Worm (Caenorhabditis elegans) whole organism, L2 larva: Measurements from ENCODE around the gene F55B11.7.

ENCODE experiments used
- R02D3.7 ChIP-seq: fragments of 150-350 bp; optimal IDR thresholded peaks from 2 replicates; lab custom pipeline; 2014; ENCODE audit warnings: missing biosample characterization, missing genetic modification characterization
- ama-1 ChIP-seq: fragments of 150-350 bp; optimal IDR thresholded peaks from 2 replicates; lab custom pipeline; 2018; ENCODE audit warnings: inconsistent platforms
- ceh-16 ChIP-seq: fragments of 150-350 bp; optimal IDR thresholded peaks from 2 replicates; lab custom pipeline; 2014; ENCODE audit warnings: missing biosample characterization, missing genetic modification characterization
- egl-27 ChIP-seq: sonication (generic microtip); optimal IDR thresholded peaks from 3 replicates; lab custom pipeline; 2017; ENCODE audit warnings: missing biosample characterization, missing genetic modification reagents, missing genetic modification characterization
- fos-1 ChIP-seq: fragments of 150-350 bp; optimal IDR thresholded peaks from 2 replicates; lab custom pipeline; 2014; ENCODE audit warnings: missing biosample characterization, missing genetic modification characterization
- lsy-2 ChIP-seq, 2 experiments: fragments of 150-350 bp in 1 of 2; sonication (generic microtip) in 1 of 2; optimal IDR thresholded peaks; 2 replicates each; lab custom pipeline; 2014 to 2017; ENCODE audit warnings: missing biosample characterization in 2 of 2, missing genetic modification characterization in 2 of 2
- mbf-1 ChIP-seq: sonication (generic microtip); optimal IDR thresholded peaks from 2 replicates; lab custom pipeline; 2017; ENCODE audit warnings: missing biosample characterization, missing genetic modification characterization
- sem-4 ChIP-seq: fragments of 150-350 bp; optimal IDR thresholded peaks from 2 replicates; lab custom pipeline; 2014; ENCODE audit warnings: missing biosample characterization, missing genetic modification reagents, missing genetic modification characterization
- unc-62 ChIP-seq: fragments of 150-350 bp; optimal IDR thresholded peaks from 2 replicates; lab custom pipeline; 2014; ENCODE audit warnings: missing biosample characterization, missing genetic modification reagents, missing genetic modification characterization

DNA sequence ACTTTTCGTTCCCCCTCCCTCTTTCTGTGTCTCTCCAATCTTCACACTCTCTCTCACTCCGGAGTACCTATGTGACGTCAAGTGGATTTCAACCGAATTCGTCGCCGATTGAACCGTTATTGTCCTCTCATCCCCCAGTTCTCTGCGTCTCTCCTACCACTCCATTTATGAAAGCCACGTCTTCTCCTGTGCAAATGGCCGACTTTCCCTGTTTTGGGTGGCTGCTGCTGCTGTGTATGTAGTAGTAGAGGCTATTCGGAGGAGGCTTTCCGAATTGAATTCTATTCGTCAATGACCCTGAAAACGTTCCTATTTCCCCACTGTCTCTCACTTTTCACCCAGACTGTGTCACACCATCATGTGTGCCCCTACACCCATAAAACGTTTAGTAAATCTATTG is 30.1 kb downstream of the F55B11.7 start:
- no peak for TF ChIP-seq egl-27 (tag; lab: Kevin White, UChicago)
- no peak for TF ChIP-seq unc-62 (GFP tag; lab: Kevin White, UChicago)
- no peak for TF ChIP-seq lsy-2 (tag; optimal IDR thresholded peaks at IDR 0.05; lab: Kevin White, UChicago)
- no peak for TF ChIP-seq ama-1 (lab: Kevin White, UChicago)
- TF ChIP-seq sem-4 (tag; lab: Kevin White, UChicago), result peak; percentile 18
- no peak for TF ChIP-seq ceh-16 (tag; lab: Kevin White, UChicago)
- TF ChIP-seq mbf-1 (tag; lab: Kevin White, UChicago), result no peak
- no peak for TF ChIP-seq fos-1 (tag; lab: Kevin White, UChicago)
- no peak for TF ChIP-seq R02D3.7
